Worm (Caenorhabditis elegans) whole organism, L3 larva: Measurements from ENCODE around the gene C13A2.9.
"Not testable (repeated sequence)": the region's sequence is repeated elsewhere in the genome, so short reads cannot be mapped to it uniquely, and the experiment has no call there.

Source experiments
- R02D3.7 ChIP-seq: fragments of 150-350 bp; optimal IDR thresholded peaks from 2 replicates; lab custom pipeline; 2014; ENCODE audit warnings: missing biosample characterization, missing genetic modification characterization
- aly-2 ChIP-seq: fragments of 150-350 bp; optimal IDR thresholded peaks from 2 replicates; lab custom pipeline; 2014; ENCODE audit warnings: missing biosample characterization, missing genetic modification characterization
- ceh-16 ChIP-seq: sonication (generic microtip); optimal IDR thresholded peaks from 2 replicates; lab custom pipeline; 2017; ENCODE audit warnings: missing biosample characterization, missing genetic modification characterization
- ceh-28 ChIP-seq: fragments of 150-350 bp; optimal IDR thresholded peaks from 2 replicates; lab custom pipeline; 2014; ENCODE audit warnings: missing biosample characterization, missing genetic modification reagents, missing genetic modification characterization
- ceh-82 ChIP-seq: fragments of 150-350 bp; optimal IDR thresholded peaks from 2 replicates; lab custom pipeline; 2014; ENCODE audit warnings: missing biosample characterization, missing genetic modification characterization
- ceh-9 ChIP-seq: sonication (generic microtip); optimal IDR thresholded peaks from 2 replicates; lab custom pipeline; 2018; ENCODE audit warnings: missing biosample characterization, missing genetic modification characterization
- daf-12 ChIP-seq: fragments of 150-350 bp; optimal IDR thresholded peaks from 2 replicates; lab custom pipeline; 2014; ENCODE audit warnings: missing biosample characterization, missing genetic modification reagents, missing genetic modification characterization
- egl-27 ChIP-seq: sonication (generic microtip); optimal IDR thresholded peaks from 4 replicates; lab custom pipeline; 2017; ENCODE audit warnings: missing biosample characterization, missing genetic modification reagents, missing genetic modification characterization
- egl-5 ChIP-seq: fragments of 150-350 bp; optimal IDR thresholded peaks from 2 replicates; lab custom pipeline; 2017; ENCODE audit warnings: missing biosample characterization, missing genetic modification reagents, missing genetic modification characterization, inconsistent platforms
- elt-2 ChIP-seq: sonication (generic microtip); optimal IDR thresholded peaks from 2 replicates; lab custom pipeline; 2016; ENCODE audit warnings: missing genetic modification reagents, mild to moderate bottlenecking, missing genetic modification characterization, missing compliant biosample characterization
- eor-1 ChIP-seq, 2 experiments: fragments of 150-350 bp; optimal IDR thresholded peaks; 2 replicates each; lab custom pipeline; 2014 to 2018; ENCODE audit warnings: missing biosample characterization in 2 of 2, missing genetic modification characterization in 2 of 2
- fkh-10 ChIP-seq: sonication (generic microtip); optimal IDR thresholded peaks from 2 replicates; lab custom pipeline; 2017; ENCODE audit warnings: missing biosample characterization, missing genetic modification reagents, missing genetic modification characterization
- fos-1 ChIP-seq: fragments of 150-350 bp; optimal IDR thresholded peaks from 2 replicates; lab custom pipeline; 2014; ENCODE audit warnings: missing biosample characterization, missing genetic modification characterization
- hmg-11 ChIP-seq: sonication (generic microtip); optimal IDR thresholded peaks from 2 replicates; lab custom pipeline; 2016; ENCODE audit warnings: missing genetic modification characterization, missing compliant biosample characterization
- lin-15B ChIP-seq: fragments of 150-350 bp; optimal IDR thresholded peaks from 2 replicates; lab custom pipeline; 2014; ENCODE audit warnings: missing biosample characterization, missing genetic modification characterization
- lin-39 ChIP-seq: fragments of 150-350 bp; optimal IDR thresholded peaks from 2 replicates; lab custom pipeline; 2018; ENCODE audit warnings: missing biosample characterization, missing genetic modification reagents, missing genetic modification characterization
- lsy-12 ChIP-seq: sonication (generic microtip); optimal IDR thresholded peaks from 2 replicates; lab custom pipeline; 2016; ENCODE audit warnings: mild to moderate bottlenecking, missing genetic modification characterization, missing compliant biosample characterization
- mml-1 ChIP-seq: fragments of 150-350 bp; sonication (generic microtip); optimal IDR thresholded peaks from 3 replicates; lab custom pipeline; 2014; ENCODE audit warnings: missing biosample characterization, missing genetic modification characterization
- nfya-1 ChIP-seq: sonication (generic microtip); optimal IDR thresholded peaks from 2 replicates; lab custom pipeline; 2017; ENCODE audit warnings: missing genetic modification characterization, mild to moderate bottlenecking, missing compliant biosample characterization, antibody characterized with exemption, moderate library complexity; ENCODE audit not compliant: insufficient read depth
- nhr-11 ChIP-seq: fragments of 150-350 bp; optimal IDR thresholded peaks from 2 replicates; lab custom pipeline; 2014; ENCODE audit warnings: missing biosample characterization, missing genetic modification characterization
- nhr-23 ChIP-seq: fragments of 150-350 bp; optimal IDR thresholded peaks from 2 replicates; lab custom pipeline; 2014; ENCODE audit warnings: missing biosample characterization, missing genetic modification reagents, missing genetic modification characterization
- nhr-67 ChIP-seq: fragments of 150-350 bp; optimal IDR thresholded peaks from 2 replicates; lab custom pipeline; 2014; ENCODE audit warnings: missing biosample characterization, missing genetic modification characterization
- nhr-76 ChIP-seq: fragments of 150-350 bp; sonication (generic microtip); optimal IDR thresholded peaks from 5 replicates; lab custom pipeline; 2014; ENCODE audit warnings: missing biosample characterization, missing genetic modification characterization
- nhr-77 ChIP-seq: fragments of 150-350 bp; optimal IDR thresholded peaks from 2 replicates; lab custom pipeline; 2014; ENCODE audit warnings: missing biosample characterization, missing genetic modification characterization
- pha-4 ChIP-seq: fragments of 150-350 bp; optimal IDR thresholded peaks from 2 replicates; lab custom pipeline; 2014; ENCODE audit warnings: missing biosample characterization, missing genetic modification reagents, missing genetic modification characterization
- snpc-4 ChIP-seq: fragments of 150-350 bp; optimal IDR thresholded peaks from 2 replicates; lab custom pipeline; 2014; ENCODE audit warnings: missing biosample characterization, missing genetic modification characterization
- tbx-2 ChIP-seq: sonication (generic microtip); optimal IDR thresholded peaks from 2 replicates; lab custom pipeline; 2016; ENCODE audit warnings: mild to moderate bottlenecking, missing genetic modification characterization, missing compliant biosample characterization
- unc-62 ChIP-seq: fragments of 150-350 bp; sonication (generic microtip); optimal IDR thresholded peaks from 4 replicates; lab custom pipeline; 2014; ENCODE audit warnings: missing biosample characterization, missing genetic modification reagents, missing genetic modification characterization
- zag-1 ChIP-seq: fragments of 150-350 bp; optimal IDR thresholded peaks from 2 replicates; lab custom pipeline; 2014; ENCODE audit warnings: missing biosample characterization, missing genetic modification characterization
- ztf-11 ChIP-seq: fragments of 150-350 bp; optimal IDR thresholded peaks from 2 replicates; lab custom pipeline; 2014; ENCODE audit warnings: missing biosample characterization, missing genetic modification characterization
- ztf-4 ChIP-seq: fragments of 150-350 bp; optimal IDR thresholded peaks from 2 replicates; lab custom pipeline; 2014; ENCODE audit warnings: missing biosample characterization, missing genetic modification characterization

Gene C13A2.9

ce11 chrV:7264042-7264441 lies at the start of gene C13A2.9:
TSS of gene C13A2.9 (minus strand) at chrV:7264142.
- TF ChIP-seq elt-2: no peak
- TF ChIP-seq zag-1: no peak
- TF ChIP-seq ztf-11 (tag; lab: Kevin White, UChicago): no peak
- no peak for TF ChIP-seq ceh-82 (tag; lab: Kevin White, UChicago)

- no peak for TF ChIP-seq lin-15B (tag; lab: Kevin White, UChicago)
- TF ChIP-seq nhr-23 (tag; lab: Kevin White, UChicago): no peak
- TF ChIP-seq snpc-4 (tag; lab: Kevin White, UChicago): no peak
- no peak for TF ChIP-seq ceh-28
These were observed 49.3 kb upstream of the C13A2.9 start, which contains the start of gene srx-6 for ce11 chrV:7313233-7313632. TSS of gene srx-6 (minus strand) at chrV:7313333.

ce11 chrV:7307089-7307488 lies 43.1 kb upstream of the C13A2.9 start, which contains the start of gene F07G11.1:
TSS of gene F07G11.1 (plus strand) at chrV:7307389.
- TF ChIP-seq nhr-67 (tag; lab: Kevin White, UChicago): no peak
- no peak for TF ChIP-seq fkh-10 (GFP tag; lab: Kevin White, UChicago)
- no peak for TF ChIP-seq nhr-76 (tag; lab: Kevin White, UChicago)
- no peak for TF ChIP-seq ceh-28
- no peak for TF ChIP-seq lsy-12
- TF ChIP-seq fos-1 (tag; lab: Kevin White, UChicago): no peak

ce11 chrV:7304506-7304905 lies 40.6 kb upstream of the C13A2.9 start, which contains the start of gene F07G11.2:
TSS of gene F07G11.2 (plus strand) at chrV:7304806.
- not testable (repeated sequence) for TF ChIP-seq tbx-2, pha-4, ztf-11 (tag; lab: Kevin White, UChicago)
- TF ChIP-seq, all 47 proteins: peak for 0; not testable (repeated sequence) for 47

- TF ChIP-seq nhr-67 (tag; lab: Kevin White, UChicago) (no peak), lsy-12 (no peak), aly-2 (tag; lab: Kevin White, UChicago) (no peak), ceh-82 (tag; lab: Kevin White, UChicago) (no peak), daf-12 (tag; lab: Kevin White, UChicago) (no peak), mml-1 (tag; lab: Kevin White, UChicago) (no peak), snpc-4 (tag; lab: Kevin White, UChicago) (no peak), lin-39 (tag; lab: Kevin White, UChicago) (no peak), zag-1 (no peak), tbx-2 (tag; lab: Kevin White, UChicago) (no peak), unc-62 (GFP tag; lab: Kevin White, UChicago) (no peak), fos-1 (tag; lab: Kevin White, UChicago) (no peak)
These were observed 34.5 kb upstream of the C13A2.9 start, which contains the start of gene F07G11.3 for ce11 chrV:7298463-7298862. TSS of gene F07G11.3 (plus strand) at chrV:7298763.

ce11 chrV:7297263-7297662 lies 33.3 kb upstream of the C13A2.9 start, which contains the start of gene srj-32:
TSS of gene srj-32 (minus strand) at chrV:7297363.
- no peak for TF ChIP-seq mml-1 (tag; lab: Kevin White, UChicago)
- no peak for TF ChIP-seq fos-1 (tag; lab: Kevin White, UChicago)
- no peak for TF ChIP-seq ztf-4 (tag; lab: Kevin White, UChicago)

- TF ChIP-seq egl-5 (tag; lab: Kevin White, UChicago) (no peak), R02D3.7 (tag; lab: Kevin White, UChicago) (no peak), nhr-77 (tag; lab: Kevin White, UChicago) (no peak), nhr-67 (tag; lab: Kevin White, UChicago) (no peak), nfya-1 (tag; lab: Kevin White, UChicago) (no peak), eor-1 (tag; optimal IDR thresholded peaks at IDR 0.05; lab: Kevin White, UChicago) (no peak), nhr-76 (tag; lab: Kevin White, UChicago) (no peak), egl-27 (no peak), hmg-11 (tag; lab: Kevin White, UChicago) (no peak), ztf-4 (tag; lab: Kevin White, UChicago) (no peak), ceh-16 (tag; lab: Kevin White, UChicago) (no peak), ceh-82 (tag; lab: Kevin White, UChicago) (no peak), nhr-11 (tag; lab: Kevin White, UChicago) (no peak), aly-2 (tag; lab: Kevin White, UChicago) (no peak), ceh-9 (tag; lab: Kevin White, UChicago) (no peak)
These were observed 31.3 kb upstream of the C13A2.9 start, which contains the start of gene F07G11.4 for ce11 chrV:7295270-7295669. TSS of gene F07G11.4 (minus strand) at chrV:7295370.
